Fruit fly (Drosophila melanogaster) whole organism, embryonic: ENCODE measurements around the gene DIP1.

ENCODE experiments used
- Adf1 ChIP-seq: fragments of 200-800 bp; sonication (Bioruptor generic); IDR thresholded peaks from 2 replicates; pipeline ENCODE4 v1.3.6; 2022; ENCODE audit warnings: missing biosample characterization, missing genetic modification characterization
- Awh ChIP-seq: fragments of 200-800 bp; sonication (Bioruptor generic); IDR thresholded peaks from 2 replicates; pipeline ENCODE4, ENCODE4 v1.3.6; 2022; ENCODE audit warnings: missing biosample characterization, missing genetic modification characterization
- B-H1 ChIP-seq: fragments of 200-800 bp; sonication (Bioruptor generic); IDR thresholded peaks from 3 replicates; pipeline ENCODE4 v1.3.6; 2022; ENCODE audit warnings: missing biosample characterization, missing genetic modification characterization
- B-H2 ChIP-seq: fragments of 200-800 bp; sonication (Bioruptor generic); optimal IDR thresholded peaks from 2 replicates; lab custom pipeline; 2018; ENCODE audit warnings: missing biosample characterization, mild to moderate bottlenecking, missing genetic modification characterization
- Bgb ChIP-seq: fragments of 200-800 bp; sonication (Bioruptor generic); IDR thresholded peaks from 2 replicates; pipeline ENCODE4 v1.3.6; 2022; ENCODE audit warnings: missing biosample characterization, missing genetic modification characterization; ENCODE audit not compliant: partially characterized antibody
- CG10543 ChIP-seq: fragments of 200-800 bp; sonication (Bioruptor generic); optimal IDR thresholded peaks from 3 replicates; lab custom pipeline; 2017; ENCODE audit warnings: missing biosample characterization, mild to moderate bottlenecking, missing genetic modification characterization, moderate library complexity
- CG11085 ChIP-seq: fragments of 200-800 bp; sonication (Bioruptor generic); IDR thresholded peaks from 2 replicates; pipeline ENCODE4 v1.3.6; 2022; ENCODE audit warnings: missing biosample characterization, missing genetic modification characterization
- CG11398 ChIP-seq: fragments of 200-800 bp; sonication (Bioruptor generic); optimal IDR thresholded peaks from 2 replicates; lab custom pipeline; 2016; ENCODE audit warnings: missing biosample characterization, missing genetic modification characterization
- CG11560 ChIP-seq: fragments of 200-800 bp; sonication (Bioruptor generic); IDR thresholded peaks from 3 replicates; pipeline ENCODE4 v1.3.6; 2022; ENCODE audit warnings: missing biosample characterization, missing genetic modification characterization
- CG14014 ChIP-seq: fragments of 200-800 bp; sonication (Bioruptor generic); IDR thresholded peaks from 2 replicates; pipeline ENCODE4 v1.3.6; 2022; ENCODE audit warnings: missing biosample characterization, missing genetic modification characterization
- CG14965 ChIP-seq: fragments of 200-800 bp; sonication (Bioruptor generic); optimal IDR thresholded peaks from 2 replicates; lab custom pipeline; 2016; ENCODE audit warnings: missing biosample characterization, missing genetic modification characterization, borderline replicate concordance
- CG15479 ChIP-seq: fragments of 200-800 bp; sonication (Bioruptor generic); optimal IDR thresholded peaks from 3 replicates; lab custom pipeline; 2019; ENCODE audit warnings: missing biosample characterization, mild to moderate bottlenecking, missing genetic modification characterization, moderate library complexity
- CG18262 ChIP-seq: fragments of 200-800 bp; optimal IDR thresholded peaks from 3 replicates; lab custom pipeline; 2019; ENCODE audit warnings: missing biosample characterization, mild to moderate bottlenecking, missing genetic modification characterization, moderate library complexity
- CG32767 ChIP-seq: fragments of 200-800 bp; sonication (Bioruptor generic); IDR thresholded peaks from 2 replicates; pipeline ENCODE4 v1.3.6; 2022; ENCODE audit warnings: missing biosample characterization, missing genetic modification characterization
- CG32772 ChIP-seq: fragments of 200-800 bp; sonication (Bioruptor generic); IDR thresholded peaks from 2 replicates; pipeline ENCODE4 v1.3.6; 2022; ENCODE audit warnings: missing biosample characterization, missing genetic modification characterization
- CG34422 ChIP-seq: fragments of 200-800 bp; sonication (Bioruptor generic); IDR thresholded peaks from 3 replicates; pipeline ENCODE4 v1.3.6; 2022; ENCODE audit warnings: missing biosample characterization, missing genetic modification characterization
- CG5180 ChIP-seq: fragments of 200-800 bp; sonication (Bioruptor generic); optimal IDR thresholded peaks from 3 replicates; lab custom pipeline; 2017; ENCODE audit warnings: missing biosample characterization, missing genetic modification characterization, mild to moderate bottlenecking, moderate library complexity, missing genetic modification reagents
- CG7745 ChIP-seq: fragments of 200-800 bp; sonication (Bioruptor generic); optimal IDR thresholded peaks from 2 replicates; lab custom pipeline; 2018; ENCODE audit warnings: missing biosample characterization, mild to moderate bottlenecking, missing genetic modification characterization, moderate library complexity
- CG7928 ChIP-seq: fragments of 200-800 bp; sonication (Bioruptor generic); optimal IDR thresholded peaks from 2 replicates; lab custom pipeline; 2017; ENCODE audit warnings: missing biosample characterization, mild to moderate bottlenecking, missing genetic modification characterization
- CG7987 ChIP-seq: fragments of 200-800 bp; sonication (Bioruptor generic); optimal IDR thresholded peaks from 2 replicates; lab custom pipeline; 2018; ENCODE audit warnings: missing biosample characterization, mild to moderate bottlenecking, missing genetic modification characterization, moderate library complexity
- CG9215 ChIP-seq: fragments of 200-800 bp; sonication (Bioruptor generic); IDR thresholded peaks from 2 replicates; pipeline ENCODE4 v1.3.6; 2022; ENCODE audit warnings: missing biosample characterization, missing genetic modification characterization
- CG9817 ChIP-seq: fragments of 200-800 bp; sonication (Bioruptor generic); optimal IDR thresholded peaks from 2 replicates; lab custom pipeline; 2018; ENCODE audit warnings: missing biosample characterization, mild to moderate bottlenecking, missing genetic modification characterization, moderate library complexity
- Dip3 ChIP-seq: fragments of 200-800 bp; sonication (Bioruptor generic); optimal IDR thresholded peaks from 3 replicates; lab custom pipeline; 2016; ENCODE audit warnings: missing biosample characterization, missing genetic modification characterization
- Eip74EF ChIP-seq, 2 experiments: fragments of 200-800 bp in 1 of 2; fragments of >200 bp in 1 of 2; sonication (Bioruptor generic) in 1 of 2; optimal IDR thresholded peaks; 2 replicates each; lab custom pipeline; 2017 to 2019; ENCODE audit warnings: missing biosample characterization in 2 of 2, missing genetic modification characterization in 2 of 2, mild to moderate bottlenecking in 1 of 2, moderate library complexity in 1 of 2
- HLH3B ChIP-seq: fragments of 200-800 bp; sonication (Bioruptor generic); IDR thresholded peaks from 2 replicates; pipeline ENCODE4 v1.3.6; 2022; ENCODE audit warnings: missing biosample characterization, missing genetic modification characterization
- Kr ChIP-seq: fragments of 200-800 bp; sonication (Bioruptor generic); optimal IDR thresholded peaks from 2 replicates; lab custom pipeline; 2017; ENCODE audit warnings: missing biosample characterization, mild to moderate bottlenecking, missing genetic modification characterization
- Lpt ChIP-seq: fragments of >200 bp; optimal IDR thresholded peaks from 2 replicates; lab custom pipeline; 2018; ENCODE audit warnings: missing biosample characterization, missing genetic modification characterization
- Max ChIP-seq: fragments of 200-800 bp; sonication (Bioruptor generic); optimal IDR thresholded peaks from 2 replicates; lab custom pipeline; 2016; ENCODE audit warnings: missing biosample characterization, mild to moderate bottlenecking, missing genetic modification characterization
- NC2α ChIP-seq: fragments of 200-800 bp; sonication (Bioruptor generic); optimal IDR thresholded peaks from 2 replicates; lab custom pipeline; 2016; ENCODE audit warnings: missing biosample characterization, missing genetic modification characterization
- NK7.1 ChIP-seq: fragments of 200-800 bp; sonication (Bioruptor generic); optimal IDR thresholded peaks from 3 replicates; lab custom pipeline; 2016; ENCODE audit warnings: missing biosample characterization, missing genetic modification characterization
- Nf-YA ChIP-seq: fragments of 200-800 bp; sonication (Bioruptor generic); IDR thresholded peaks from 2 replicates; pipeline ENCODE4 v1.3.6; 2022; ENCODE audit warnings: missing biosample characterization, missing genetic modification characterization
- Oli ChIP-seq: fragments of 200-800 bp; sonication (Bioruptor generic); optimal IDR thresholded peaks from 2 replicates; lab custom pipeline; 2018; ENCODE audit warnings: missing biosample characterization, mild to moderate bottlenecking, missing genetic modification characterization, moderate library complexity
- Poxn ChIP-seq: fragments of 200-800 bp; sonication (Bioruptor generic); IDR thresholded peaks from 2 replicates; pipeline ENCODE4 v1.3.6; 2022; ENCODE audit warnings: missing biosample characterization, missing genetic modification characterization
- Scr ChIP-seq: fragments of 200-800 bp; sonication (Bioruptor generic); IDR thresholded peaks from 2 replicates; pipeline ENCODE4 v1.3.6; 2022; ENCODE audit warnings: missing biosample characterization, missing genetic modification characterization; ENCODE audit not compliant: partially characterized antibody
- bigmax ChIP-seq: fragments of 200-800 bp; sonication (Bioruptor generic); optimal IDR thresholded peaks from 2 replicates; lab custom pipeline; 2018; ENCODE audit warnings: missing biosample characterization, mild to moderate bottlenecking, missing genetic modification characterization
- bsh ChIP-seq, 2 experiments: fragments of 200-800 bp; sonication (Bioruptor generic); optimal IDR thresholded peaks; 2 replicates each; lab custom pipeline; 2017 to 2018; ENCODE audit warnings: mild to moderate bottlenecking in 2 of 2, missing biosample characterization in 2 of 2, missing genetic modification characterization in 2 of 2, moderate library complexity in 1 of 2
- btn ChIP-seq: fragments of 200-800 bp; sonication (Bioruptor generic); optimal IDR thresholded peaks from 2 replicates; lab custom pipeline; 2016; ENCODE audit warnings: missing biosample characterization, missing genetic modification characterization
- cato ChIP-seq: fragments of 200-800 bp; sonication (Bioruptor generic); optimal IDR thresholded peaks from 2 replicates; lab custom pipeline; 2016; ENCODE audit warnings: missing biosample characterization, missing genetic modification characterization, borderline replicate concordance
- caup ChIP-seq: fragments of 200-800 bp; sonication (Bioruptor generic); optimal IDR thresholded peaks from 3 replicates; lab custom pipeline; 2017; ENCODE audit warnings: missing biosample characterization, mild to moderate bottlenecking, missing genetic modification characterization, moderate library complexity; ENCODE audit not compliant: severe bottlenecking
- dimm ChIP-seq: fragments of 200-800 bp; sonication (Bioruptor generic); IDR thresholded peaks from 2 replicates; pipeline ENCODE4 v1.3.6; 2022; ENCODE audit warnings: missing biosample characterization, missing genetic modification characterization
- en ChIP-seq: fragments of 200-800 bp; sonication (Bioruptor generic); optimal IDR thresholded peaks from 2 replicates; lab custom pipeline; 2016; ENCODE audit warnings: missing biosample characterization, missing genetic modification characterization
- gce ChIP-seq: fragments of 200-800 bp; sonication (Bioruptor generic); IDR thresholded peaks from 3 replicates; pipeline ENCODE4 v1.3.6; 2022; ENCODE audit warnings: missing biosample characterization, missing genetic modification characterization
- kay ChIP-seq: fragments of 200-800 bp; sonication (Bioruptor generic); optimal IDR thresholded peaks from 2 replicates; lab custom pipeline; 2016; ENCODE audit warnings: missing biosample characterization, missing genetic modification characterization
- knrl ChIP-seq: fragments of 200-800 bp; sonication (Bioruptor generic); IDR thresholded peaks from 3 replicates; pipeline ENCODE4 v1.3.6; 2022; ENCODE audit warnings: missing biosample characterization, missing genetic modification characterization; ENCODE audit not compliant: partially characterized antibody
- lbe ChIP-seq: fragments of 200-800 bp; sonication (Bioruptor generic); optimal IDR thresholded peaks from 2 replicates; lab custom pipeline; 2016; ENCODE audit warnings: missing biosample characterization, mild to moderate bottlenecking, missing genetic modification characterization
- luna ChIP-seq: fragments of 200-800 bp; sonication (Bioruptor generic); optimal IDR thresholded peaks from 2 replicates; lab custom pipeline; 2016; ENCODE audit warnings: missing biosample characterization, missing genetic modification characterization
- odd ChIP-seq: fragments of 200-800 bp; sonication (Bioruptor generic); optimal IDR thresholded peaks from 2 replicates; lab custom pipeline; 2017; ENCODE audit warnings: missing biosample characterization, mild to moderate bottlenecking, missing genetic modification characterization
- pan ChIP-seq, 4 experiments: fragments of >200 bp in 3 of 4; fragments of 200-800 bp in 1 of 4; sonication (Bioruptor generic) in 1 of 4; optimal IDR thresholded peaks in 3 of 4; IDR thresholded peaks in 1 of 4; 2 replicates each; pipeline versions ENCODE4 v1.3.6 to Lab custom; 2017 to 2022; ENCODE audit warnings: missing biosample characterization in 2 of 4, missing genetic modification characterization in 2 of 4, mixed read lengths in 1 of 4
- sens-2 ChIP-seq: fragments of 200-800 bp; sonication (Bioruptor generic); IDR thresholded peaks from 2 replicates; pipeline ENCODE4 v1.3.6; 2022; ENCODE audit warnings: missing biosample characterization, missing genetic modification characterization
- wor ChIP-seq: fragments of 200-800 bp; sonication (Bioruptor generic); IDR thresholded peaks from 2 replicates; pipeline ENCODE4 v1.3.6; 2022; ENCODE audit warnings: missing biosample characterization, missing genetic modification characterization
- yki ChIP-seq: fragments of >200 bp; optimal IDR thresholded peaks from 3 replicates; lab custom pipeline; 2018

Gene DIP1

DNA sequence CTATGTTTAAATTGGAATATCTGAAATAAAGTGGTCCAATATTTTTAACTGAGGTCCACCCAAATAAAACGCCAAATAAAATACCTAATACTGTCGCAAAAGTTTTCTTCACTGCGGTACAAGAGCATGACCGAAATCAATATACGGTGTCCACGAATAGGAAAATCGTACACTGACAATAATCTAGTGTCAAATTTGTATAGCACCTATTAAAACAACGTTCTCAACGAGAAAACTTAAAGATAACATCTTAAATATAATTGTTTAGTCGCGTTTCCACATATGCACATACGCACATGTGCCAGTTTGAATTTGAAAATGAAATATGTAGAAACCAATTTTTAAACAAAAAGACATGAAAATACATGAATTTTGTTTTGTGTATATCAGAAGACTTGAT lies 1.5 kb upstream of the DIP1 start (continued):
- TF ChIP-seq CG7987 (no peak), wor (GFP tag; lab: Robert Waterston, UW) (peak; percentile 55; the same call in 1 of the 2 replicates), NC2α (peak; percentile 10), en (no peak), HLH3B (GFP tag; lab: Robert Waterston, UW) (peak; percentile 68), sens-2 (GFP tag; lab: Robert Waterston, UW) (no peak), Poxn (GFP tag; lab: Robert Waterston, UW) (no peak), CG9817 (peak; percentile 56), gce (GFP tag; lab: Robert Waterston, UW) (no peak), Eip74EF (GFP tag; optimal IDR thresholded peaks at IDR 0.05; lab: Kevin White, UChicago) (peak in 1 of 2 experiments; percentile 70), B-H1 (GFP tag; lab: Robert Waterston, UW) (no peak), Dip3 (GFP tag; lab: Kevin White, UChicago) (peak; percentile 51), btn (GFP tag; lab: Kevin White, UChicago) (peak; percentile 55), CG32772 (GFP tag; lab: Robert Waterston, UW) (no peak), Bgb (GFP tag; lab: Robert Waterston, UW) (no peak), dimm (GFP tag; lab: Robert Waterston, UW) (no peak), CG11398 (GFP tag; lab: Kevin White, UChicago) (no peak), CG34422 (GFP tag; lab: Robert Waterston, UW) (no peak; the same call in 1 of the 3 replicates), cato (GFP tag; lab: Kevin White, UChicago) (peak; percentile 33), CG10543 (GFP tag; lab: Kevin White, UChicago) (no peak), CG11085 (GFP tag; lab: Robert Waterston, UW) (no peak), caup (GFP tag; lab: Kevin White, UChicago) (peak; percentile 47), odd (GFP tag; lab: Kevin White, UChicago) (peak; percentile 59), NK7.1 (no peak), CG7745 (tag; lab: Kevin White, UChicago) (no peak), lbe (peak; percentile 32), bigmax (no peak), CG11560 (tag; lab: Robert Waterston, UW) (no peak), yki (lab: Kevin White, UChicago) (no peak), CG18262 (tag; lab: Kevin White, UChicago) (peak; percentile 82), kay (GFP tag; lab: Kevin White, UChicago) (no peak), bsh (GFP tag; optimal IDR thresholded peaks at IDR 0.05; lab: Kevin White, UChicago) (peak; percentile 42 to 87), CG7928 (no peak), pan (optimal IDR thresholded peaks at IDR 0.05; lab: Kevin White, UChicago) (no peak), pan (GFP tag; optimal IDR thresholded peaks at IDR 0.05 in 1 of 2, IDR thresholded peaks at IDR 0.05 in 1 of 2) (no peak), CG14014 (GFP tag; lab: Robert Waterston, UW) (no peak), luna (GFP tag; lab: Kevin White, UChicago) (no peak), knrl (GFP tag; lab: Robert Waterston, UW) (no peak), Lpt (GFP tag; lab: Kevin White, UChicago) (no peak), Oli (tag; lab: Kevin White, UChicago) (peak; percentile 70), Scr (GFP tag; lab: Robert Waterston, UW) (no peak), Nf-YA (0 out of 2 replicates have a peak, but pooled peaks have one; percentile 18), Max (GFP tag; lab: Kevin White, UChicago) (peak; percentile 70), CG15479 (GFP tag; lab: Kevin White, UChicago) (no peak), Kr (GFP tag; lab: Kevin White, UChicago) (no peak), CG9215 (no peak; the same call in 1 of the 2 replicates), CG14965 (GFP tag; lab: Kevin White, UChicago) (no peak), Awh (GFP tag; lab: Robert Waterston, UW) (no peak), CG5180 (GFP tag; lab: Kevin White, UChicago) (peak; percentile 41), B-H2 (GFP tag; lab: Kevin White, UChicago) (no peak), Adf1 (GFP tag; lab: Robert Waterston, UW) (no peak), CG32767 (GFP tag; lab: Robert Waterston, UW) (no peak)
